Fruit fly (Drosophila melanogaster): ENCODE data around the gene CG15406.
A peak's percentile ranks its signal among the peaks of the same experiment; 100 is the strongest.

The CG15406 gene

DNA sequence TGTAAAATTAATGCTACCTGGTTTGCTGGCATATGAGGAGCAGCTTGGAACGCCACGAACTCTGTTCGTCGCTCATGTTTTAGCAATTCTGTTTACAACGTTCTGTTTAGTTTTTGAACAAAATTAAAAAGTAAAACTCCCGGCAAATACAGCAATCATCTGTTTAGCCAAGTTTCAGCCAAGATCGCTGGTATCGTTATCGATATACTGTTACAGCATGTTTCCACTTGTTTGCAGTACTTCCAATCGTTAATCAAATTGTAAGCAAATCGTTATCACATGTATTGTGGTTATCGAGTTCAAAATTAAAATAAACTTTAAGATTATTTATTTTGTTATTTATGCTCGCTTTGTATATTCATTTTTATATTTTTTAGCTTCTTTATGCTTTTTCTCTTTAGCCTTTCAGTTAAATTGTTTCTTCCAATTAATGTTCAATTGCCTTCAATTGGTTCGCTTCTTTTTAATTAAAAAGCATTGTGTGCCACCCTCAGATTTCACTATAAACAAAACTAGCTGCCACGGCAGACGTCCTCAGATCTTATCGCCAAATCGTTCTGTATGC, 10.8 kb downstream of the CG15406 start, which contains the start of the genes Fign and CG8837:
Gene Fign (minus strand): TSS at position 142 of the 565 bp plus-strand sequence.
Gene CG8837 (plus strand): TSS at position 515 of the 565 bp plus-strand sequence.
- TF ChIP-seq CG15336 (GFP tag; IDR thresholded peaks at IDR 0.05), result no peak
- TF ChIP-seq Blimp-1 (GFP tag; optimal IDR thresholded peaks at IDR 0.05), result peak; percentile 87

DNA sequence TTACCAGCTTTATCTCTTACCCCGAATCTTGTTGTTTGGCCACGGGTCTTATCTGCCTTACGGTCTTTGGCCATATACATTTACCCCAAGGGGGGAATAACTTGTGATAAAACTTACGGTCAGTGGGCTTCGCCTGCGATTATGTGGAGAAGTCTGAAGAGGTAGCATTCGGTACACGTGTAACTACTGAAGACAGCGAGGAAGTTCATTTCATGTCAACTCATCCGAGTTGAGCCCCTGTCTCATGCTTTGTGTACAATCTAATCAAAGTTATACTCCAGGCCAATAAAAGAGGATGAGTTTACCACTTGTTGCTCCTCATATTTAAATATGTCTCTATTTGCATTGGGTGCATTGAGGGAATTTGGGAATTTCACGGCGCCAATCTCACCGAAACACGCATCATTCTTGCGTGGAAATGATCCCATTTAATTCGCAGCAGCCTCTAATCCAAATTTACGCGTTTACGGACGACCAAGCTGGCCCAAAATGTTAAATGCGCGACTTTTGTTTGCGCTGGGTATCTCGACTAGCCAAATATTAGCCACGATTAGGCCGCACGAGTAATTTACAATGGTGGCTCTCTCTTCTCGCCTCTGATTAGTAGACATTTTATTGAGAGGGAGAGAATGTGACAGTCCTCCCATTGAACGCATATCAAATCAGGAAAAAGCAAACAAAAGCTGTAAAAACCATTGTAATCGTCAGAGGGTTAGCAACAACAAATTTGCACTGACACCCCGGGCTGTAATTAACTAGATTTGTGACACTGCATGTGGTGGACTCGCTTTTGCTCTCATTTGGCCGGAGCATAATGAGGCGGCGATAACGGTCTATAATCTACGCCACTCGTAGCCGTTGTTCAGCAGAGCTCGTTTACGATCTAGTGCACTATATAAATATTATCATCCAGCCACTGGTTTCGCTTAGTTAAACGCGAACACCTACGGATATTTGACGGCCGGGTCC, 14.6 kb downstream of the CG15406 start, which contains the start of gene CG33281:
Gene CG33281 (plus strand): TSS at position 919 of the 969 bp plus-strand sequence.
- TF ChIP-seq esn (GFP tag; optimal IDR thresholded peaks at IDR 0.05) (no peak), pdm3 (GFP tag; optimal IDR thresholded peaks at IDR 0.05) (no peak), CG6276 (GFP tag; optimal IDR thresholded peaks at IDR 0.05) (no peak), CG6854 (GFP tag; optimal IDR thresholded peaks at IDR 0.05) (no peak), fkh (GFP tag; optimal IDR thresholded peaks at IDR 0.05) (peak; percentile 53)

DNA sequence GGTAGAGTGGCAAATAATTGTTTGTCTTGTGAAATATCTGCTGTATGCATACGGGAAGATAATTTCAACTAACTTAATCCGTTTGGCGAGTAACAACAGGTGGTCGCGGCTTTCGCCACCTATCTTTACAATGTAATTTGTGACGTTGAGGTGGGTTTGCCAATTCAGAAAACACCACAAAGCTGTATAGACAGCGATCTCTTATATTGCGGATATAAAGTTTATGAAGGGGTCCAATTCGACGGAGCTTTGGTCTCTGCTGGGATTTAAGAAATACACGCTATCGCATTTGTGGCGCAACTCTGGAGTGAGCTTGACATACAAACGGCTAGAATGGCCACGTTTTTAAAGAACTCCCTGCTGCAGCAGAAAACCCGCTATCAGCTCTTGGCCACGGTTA, 18.6 kb downstream of the CG15406 start, which contains the start of gene CG33282:
Gene CG33282 (plus strand): TSS at position 301 of the 400 bp plus-strand sequence.
- TF ChIP-seq CG1621 (tag; optimal IDR thresholded peaks at IDR 0.05) (no peak), svp (GFP tag) (peak; percentile 9)

DNA sequence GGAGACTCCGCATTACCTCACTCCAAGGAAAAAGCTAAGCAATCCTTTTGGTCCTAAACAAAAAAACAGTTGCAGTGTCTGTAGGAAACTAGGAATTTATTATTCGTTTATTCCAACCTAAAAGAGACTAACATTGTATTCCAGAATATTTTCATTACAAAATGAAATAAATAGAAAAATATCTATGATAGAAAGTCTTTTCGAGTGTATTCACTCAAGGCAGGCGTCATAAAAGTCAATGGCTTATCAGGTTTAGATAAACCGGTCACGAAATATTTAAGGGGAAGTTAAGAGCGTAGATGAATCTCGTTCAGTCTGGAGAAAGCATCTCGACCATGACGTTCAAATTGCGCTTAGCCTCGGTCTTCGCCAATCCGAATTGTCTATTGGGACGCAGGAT, 21.6 kb downstream of the CG15406 start, which contains the start of gene CG3285:
Gene CG3285 (plus strand): TSS at position 301 of the 400 bp plus-strand sequence.
- no peak for TF ChIP-seq Sox15 (GFP tag; optimal IDR thresholded peaks at IDR 0.05)
- TF ChIP-seq CG11902 (GFP tag; optimal IDR thresholded peaks at IDR 0.05), result no peak
- TF ChIP-seq svp (GFP tag), result no peak
- no peak for TF ChIP-seq CG11294 (GFP tag; IDR thresholded peaks at IDR 0.05)
- TF ChIP-seq eg (GFP tag; IDR thresholded peaks at IDR 0.05), result 0 out of 3 replicates have a peak, but pooled peaks have one; percentile 30
- TF ChIP-seq salr (GFP tag; optimal IDR thresholded peaks at IDR 0.05), result no peak
- TF ChIP-seq ss (GFP tag; optimal IDR thresholded peaks at IDR 0.05), result no peak
- TF ChIP-seq Ets96B (tag; optimal IDR thresholded peaks at IDR 0.05), result no peak

DNA sequence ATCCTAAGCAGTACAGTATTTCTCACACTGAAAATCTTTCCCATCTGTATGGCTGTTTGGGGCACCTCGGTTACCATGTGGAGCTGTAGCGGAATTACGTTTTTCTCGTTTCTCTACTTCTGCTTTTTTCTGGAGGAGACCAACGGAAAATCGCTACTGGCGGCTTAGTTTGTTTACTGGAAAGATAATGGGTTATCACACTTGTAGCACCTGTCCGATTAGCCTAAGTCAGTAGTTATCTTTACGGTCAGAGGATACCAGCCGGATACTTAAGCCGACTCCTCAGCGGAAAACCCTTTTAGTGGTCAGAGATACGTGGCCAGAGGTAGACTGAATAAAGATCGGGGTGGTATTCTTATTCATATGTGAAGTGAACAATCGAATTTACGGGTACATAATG, 23.5 kb downstream of the CG15406 start, which contains the start of gene CG15408:
Gene CG15408 (plus strand): TSS at position 301 of the 400 bp plus-strand sequence.
- TF ChIP-seq CG8119 (GFP tag; IDR thresholded peaks at IDR 0.05) (no peak), topi (GFP tag; optimal IDR thresholded peaks at IDR 0.05) (no peak), CG11294 (GFP tag; IDR thresholded peaks at IDR 0.05) (no peak), CG3919 (GFP tag; optimal IDR thresholded peaks at IDR 0.05) (no peak), cyc (GFP tag; optimal IDR thresholded peaks at IDR 0.05) (no peak), Gug (GFP tag; IDR thresholded peaks at IDR 0.05) (no peak), lz (GFP tag; optimal IDR thresholded peaks at IDR 0.05) (no peak)

DNA sequence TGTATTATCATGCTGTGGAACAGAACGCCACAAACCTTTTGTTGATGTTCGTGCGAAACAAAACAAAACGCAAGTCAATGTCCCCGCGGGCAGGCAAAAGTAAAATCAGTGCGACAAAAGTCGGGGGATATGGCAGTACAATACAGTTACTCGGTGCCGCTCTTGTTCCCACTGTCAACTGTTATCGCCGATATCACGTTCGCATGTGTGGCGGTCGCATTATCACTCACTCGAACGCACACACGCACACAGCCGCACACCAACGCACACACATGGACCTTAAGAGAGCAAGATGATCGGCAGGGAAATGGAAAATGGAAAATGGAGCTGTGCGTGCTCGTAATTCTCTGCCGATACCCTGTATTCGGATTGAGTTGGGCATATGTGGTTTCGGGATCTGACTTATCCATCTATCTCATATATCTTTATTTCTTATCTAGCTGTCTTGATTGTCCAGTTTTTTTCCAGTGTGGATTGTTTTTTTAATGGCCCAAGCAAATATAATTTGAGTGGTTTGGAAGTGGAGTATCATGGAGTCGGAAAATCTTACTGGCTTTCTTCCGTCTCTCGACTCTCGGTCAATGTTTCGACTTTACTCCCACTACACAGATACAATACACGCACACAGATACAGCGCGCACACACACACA, 29.7 kb downstream of the CG15406 start:
- TF ChIP-seq ss (GFP tag; optimal IDR thresholded peaks at IDR 0.05) (peak; percentile 54 to 71), CG3919 (GFP tag; optimal IDR thresholded peaks at IDR 0.05) (peak; percentile 88), CG34406 (GFP tag; optimal IDR thresholded peaks at IDR 0.05) (peak; percentile 77), dac (GFP tag; optimal IDR thresholded peaks at IDR 0.05) (peak; percentile 70), Sox102F (GFP tag; optimal IDR thresholded peaks at IDR 0.05) (peak; percentile 76), Smox (GFP tag; optimal IDR thresholded peaks at IDR 0.05) (peak; percentile 75), CG1621 (tag; optimal IDR thresholded peaks at IDR 0.05) (no peak), Hr39 (GFP tag; optimal IDR thresholded peaks at IDR 0.05) (peak; percentile 85), Eip93F (GFP tag; optimal IDR thresholded peaks at IDR 0.05) (peak; percentile 81), CG8632 (GFP tag; optimal IDR thresholded peaks at IDR 0.05) (peak; percentile 48), CG3032 (tag; optimal IDR thresholded peaks at IDR 0.05) (peak; percentile 72), lz (GFP tag; optimal IDR thresholded peaks at IDR 0.05) (peak; percentile 81), CG11902 (GFP tag; optimal IDR thresholded peaks at IDR 0.05) (peak; percentile 64), CG8119 (GFP tag; IDR thresholded peaks at IDR 0.05) (peak; percentile 91), CG6854 (GFP tag; optimal IDR thresholded peaks at IDR 0.05) (peak; percentile 28), Sox14 (GFP tag; optimal IDR thresholded peaks at IDR 0.05) (peak; percentile 90), Gug (GFP tag; IDR thresholded peaks at IDR 0.05) (peak; percentile 93), CG11294 (GFP tag; IDR thresholded peaks at IDR 0.05) (peak; percentile 68), Hr38 (GFP tag; optimal IDR thresholded peaks at IDR 0.05) (peak; percentile 43), CG31627 (GFP tag; optimal IDR thresholded peaks at IDR 0.05) (peak; percentile 84), net (GFP tag; optimal IDR thresholded peaks at IDR 0.05) (peak; percentile 86), svp (GFP tag) (peak; percentile 88), CG4318 (GFP tag; optimal IDR thresholded peaks at IDR 0.05) (peak; percentile 78), Ets96B (tag; optimal IDR thresholded peaks at IDR 0.05) (peak; percentile 68)

Data from whole organism, prepupa.